Worm (Caenorhabditis elegans) whole organism, early embryonic: ENCODE results near the gene C50H2.7.

Source experiments
- B0310.2 ChIP-seq: sonication (generic microtip); optimal IDR thresholded peaks from 2 replicates; lab custom pipeline; 2016; ENCODE audit warnings: mild to moderate bottlenecking, missing genetic modification characterization, missing compliant biosample characterization
- F13C5.2 ChIP-seq: sonication (generic microtip); optimal IDR thresholded peaks from 2 replicates; lab custom pipeline; 2017; ENCODE audit warnings: mild to moderate bottlenecking, missing genetic modification characterization, inconsistent platforms, missing compliant biosample characterization
- aly-1 ChIP-seq: sonication (generic microtip); optimal IDR thresholded peaks from 2 replicates; lab custom pipeline; 2016; ENCODE audit warnings: missing genetic modification characterization, missing compliant biosample characterization
- ama-1 ChIP-seq: fragments of 150-350 bp; optimal IDR thresholded peaks from 2 replicates; lab custom pipeline; 2014
- ceh-13 ChIP-seq: fragments of 200-800 bp; sonication (Bioruptor generic); optimal IDR thresholded peaks from 2 replicates; lab custom pipeline; 2018; ENCODE audit warnings: mild to moderate bottlenecking, missing genetic modification characterization, missing compliant biosample characterization
- ceh-36 ChIP-seq: sonication (generic microtip); optimal IDR thresholded peaks from 2 replicates; lab custom pipeline; 2016; ENCODE audit warnings: missing genetic modification characterization, inconsistent platforms, missing compliant biosample characterization
- ets-7 ChIP-seq: sonication (generic microtip); optimal IDR thresholded peaks from 2 replicates; lab custom pipeline; 2016; ENCODE audit warnings: missing genotype, missing genetic modification characterization, missing compliant biosample characterization
- flt-1 ChIP-seq: fragments of 200-800 bp; sonication (Bioruptor generic); IDR thresholded peaks from 2 replicates; pipeline ENCODE4 v1.3.6; 2022; ENCODE audit warnings: missing genetic modification characterization, missing compliant biosample characterization
- hmbx-1 ChIP-seq: sonication (generic microtip); optimal IDR thresholded peaks from 2 replicates; lab custom pipeline; 2016; ENCODE audit warnings: mild to moderate bottlenecking, missing genetic modification characterization, missing compliant biosample characterization
- hmg-4 ChIP-seq: fragments of 200-800 bp; sonication (Bioruptor generic); optimal IDR thresholded peaks from 2 replicates; lab custom pipeline; 2018; ENCODE audit warnings: mild to moderate bottlenecking, missing genetic modification characterization, missing compliant biosample characterization
- hnd-1 ChIP-seq: sonication (generic microtip); optimal IDR thresholded peaks from 2 replicates; lab custom pipeline; 2016; ENCODE audit warnings: missing genetic modification characterization, missing compliant biosample characterization
- pes-1 ChIP-seq: fragments of 200-800 bp; sonication (Bioruptor generic); IDR thresholded peaks from 2 replicates; pipeline ENCODE4 v1.3.6; 2022; ENCODE audit warnings: missing genetic modification reagents, missing genetic modification characterization, missing compliant biosample characterization
- scrt-1 ChIP-seq: fragments of 200-800 bp; sonication (Bioruptor generic); IDR thresholded peaks from 2 replicates; pipeline ENCODE4 v1.3.6; 2022; ENCODE audit warnings: missing genetic modification characterization, missing compliant biosample characterization
- sea-1 ChIP-seq: fragments of 200-800 bp; sonication (Bioruptor generic); conservative IDR thresholded peaks from 2 replicates; pipeline ENCODE4 v1.3.6; 2022; ENCODE audit warnings: missing genetic modification characterization, missing compliant biosample characterization
- tbx-11 ChIP-seq: fragments of 200-800 bp; sonication (Bioruptor generic); IDR thresholded peaks from 2 replicates; pipeline ENCODE4 v1.3.6; 2022; ENCODE audit warnings: missing genetic modification characterization, missing compliant biosample characterization
- tbx-37 ChIP-seq: fragments of 200-800 bp; sonication (Bioruptor generic); conservative IDR thresholded peaks from 2 replicates; pipeline ENCODE4 v1.3.6; 2022; ENCODE audit warnings: missing genetic modification reagents, missing genetic modification characterization, missing compliant biosample characterization
- tra-4 ChIP-seq: sonication (generic microtip); optimal IDR thresholded peaks from 2 replicates; lab custom pipeline; 2017; ENCODE audit warnings: missing genetic modification characterization, missing compliant biosample characterization

The C50H2.7 gene

DNA sequence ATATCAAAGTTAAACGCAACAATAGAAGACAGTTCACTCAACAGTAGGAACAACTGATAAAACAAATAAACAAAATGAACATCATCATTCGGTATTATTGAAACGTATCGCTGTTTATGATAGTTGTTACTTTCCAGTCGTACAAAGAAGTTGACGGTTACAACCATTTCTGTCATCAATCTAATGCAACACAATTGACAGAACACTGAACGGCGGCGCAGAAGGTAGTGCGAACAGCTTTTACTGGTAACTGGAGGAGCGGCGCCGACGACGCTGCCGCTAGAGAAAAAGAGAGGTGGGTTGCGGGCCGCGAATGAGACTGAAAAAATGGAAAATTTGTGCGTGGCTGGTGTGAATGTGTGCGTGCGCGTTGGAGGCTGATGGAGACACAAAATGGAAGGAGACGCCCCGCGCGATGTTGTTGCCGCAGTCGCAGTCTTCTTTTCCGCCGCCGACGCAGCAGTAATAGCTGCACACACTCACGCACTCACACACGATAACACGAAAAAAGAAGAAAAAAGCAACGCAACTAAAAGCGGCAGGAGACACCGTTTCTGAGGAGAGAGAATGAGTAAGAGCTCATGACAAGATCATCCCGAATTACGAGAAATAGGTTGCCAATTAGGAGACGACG is 41.7 kb downstream of the C50H2.7 start:
- TF ChIP-seq hmg-4 (GFP tag; lab: Kevin White, UChicago) (peak; percentile 31), aly-1 (no peak), tbx-37 (GFP tag; lab: Robert Waterston, UW) (no peak), tra-4 (tag; lab: Kevin White, UChicago) (no peak)

- no peak for TF ChIP-seq flt-1 (GFP tag; lab: Robert Waterston, UW)
Measured at ce11 chrV:9965891-9966290, 43.3 kb downstream of the C50H2.7 start.

DNA sequence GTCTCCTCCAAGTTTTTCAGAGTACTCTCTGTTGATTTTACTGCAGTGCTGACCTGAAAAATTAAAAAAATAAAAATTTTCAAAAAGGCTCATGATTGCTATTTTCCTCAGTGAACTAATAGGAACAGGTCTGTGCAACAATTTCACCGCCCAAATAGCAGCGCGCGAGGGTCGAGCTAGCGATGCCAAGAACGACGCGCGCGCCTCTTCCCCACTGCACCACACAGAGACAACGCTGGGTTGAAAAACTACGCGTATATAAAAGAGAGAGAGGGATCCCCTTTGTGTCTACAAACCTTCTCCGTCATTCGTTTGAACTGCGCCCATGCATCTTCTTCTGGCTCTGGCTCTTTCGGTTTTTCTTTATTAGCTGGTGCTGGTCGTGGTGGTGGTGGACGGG is 47.5 kb downstream of the C50H2.7 start:
- TF ChIP-seq B0310.2 (peak; percentile 90), tbx-11 (GFP tag; lab: Robert Waterston, UW) (peak; percentile 94), hmbx-1 (peak; percentile 82), ets-7 (tag; lab: Kevin White, UChicago) (peak; percentile 86), scrt-1 (GFP tag; lab: Robert Waterston, UW) (peak; percentile 97), ama-1 (lab: Kevin White, UChicago) (no peak), pes-1 (GFP tag; lab: Robert Waterston, UW) (peak; percentile 95), ceh-36 (tag; lab: Kevin White, UChicago) (peak; percentile 92), hmg-4 (GFP tag; lab: Kevin White, UChicago) (peak; percentile 94), ceh-13 (GFP tag; lab: Kevin White, UChicago) (peak; percentile 86), tbx-37 (GFP tag; lab: Robert Waterston, UW) (peak; percentile 90), F13C5.2 (tag; lab: Kevin White, UChicago) (peak; percentile 94), flt-1 (GFP tag; lab: Robert Waterston, UW) (peak; percentile 90), hnd-1 (tag; lab: Kevin White, UChicago) (peak; percentile 87), tra-4 (tag; lab: Kevin White, UChicago) (peak; percentile 76), aly-1 (peak; percentile 89), sea-1 (GFP tag; lab: Robert Waterston, UW) (peak; percentile 96)
